Fruit fly (Drosophila melanogaster) whole organism, adult: ENCODE measurements around the gene Ctr1C.

Source experiments
- CG11617 ChIP-seq: fragments of 200-800 bp; sonication (Bioruptor generic); optimal IDR thresholded peaks from 2 replicates; lab custom pipeline; 2017; ENCODE audit warnings: mild to moderate bottlenecking, missing biosample characterization, missing genetic modification reagents, missing genetic modification characterization
- CG12768 ChIP-seq: fragments of 200-800 bp; sonication (Bioruptor generic); optimal IDR thresholded peaks from 2 replicates; lab custom pipeline; 2017; ENCODE audit warnings: missing biosample characterization, missing genetic modification characterization, mild to moderate bottlenecking, moderate library complexity, missing genetic modification reagents
- CG14711 ChIP-seq: fragments of 200-800 bp; sonication (Bioruptor generic); optimal IDR thresholded peaks from 2 replicates; lab custom pipeline; 2018; ENCODE audit warnings: missing biosample characterization, mild to moderate bottlenecking, missing genetic modification characterization, moderate library complexity
- CG33017 ChIP-seq: fragments of 200-800 bp; sonication (Bioruptor generic); optimal IDR thresholded peaks from 2 replicates; lab custom pipeline; 2018; ENCODE audit warnings: missing biosample characterization, mild to moderate bottlenecking, missing genetic modification characterization, moderate library complexity
- CG5204 ChIP-seq: fragments of 200-800 bp; sonication (Bioruptor generic); optimal IDR thresholded peaks from 2 replicates; lab custom pipeline; 2016; ENCODE audit warnings: missing biosample characterization, missing genetic modification characterization
- CG7101 ChIP-seq: fragments of 200-800 bp; sonication (Bioruptor generic); optimal IDR thresholded peaks from 2 replicates; lab custom pipeline; 2018; ENCODE audit warnings: missing biosample characterization, mild to moderate bottlenecking, missing genetic modification characterization, moderate library complexity
- Crg-1 ChIP-seq: fragments of 200-800 bp; sonication (Bioruptor generic); optimal IDR thresholded peaks from 2 replicates; lab custom pipeline; 2016; ENCODE audit warnings: missing biosample characterization, missing genetic modification characterization
- Mnt ChIP-seq: fragments of 200-800 bp; sonication (Bioruptor generic); optimal IDR thresholded peaks from 2 replicates; lab custom pipeline; 2016; ENCODE audit warnings: missing biosample characterization, mild to moderate bottlenecking, missing genetic modification characterization
- kay ChIP-seq: fragments of 200-800 bp; sonication (Bioruptor generic); peaks from one replicate; lab custom pipeline; 2016; ENCODE audit warnings: missing biosample characterization, missing genetic modification characterization, borderline replicate concordance
- ovo ChIP-seq: fragments of 200-800 bp; sonication (Bioruptor generic); optimal IDR thresholded peaks from 2 replicates; lab custom pipeline; 2016; ENCODE audit warnings: missing biosample characterization, missing genetic modification characterization

- TF ChIP-seq kay (GFP tag; lab: Kevin White, UChicago): no peak
- no peak for TF ChIP-seq ovo (GFP tag; lab: Kevin White, UChicago)
- no peak for TF ChIP-seq Crg-1 (GFP tag; lab: Kevin White, UChicago)
- no peak for TF ChIP-seq CG12768 (GFP tag; lab: Kevin White, UChicago)
- no peak for TF ChIP-seq CG33017 (tag; lab: Kevin White, UChicago)
- TF ChIP-seq Mnt (GFP tag; lab: Kevin White, UChicago): no peak
- no peak for TF ChIP-seq CG11617 (GFP tag; lab: Kevin White, UChicago)
- no peak for TF ChIP-seq CG7101 (tag; lab: Kevin White, UChicago)
- TF ChIP-seq CG14711: no peak
- TF ChIP-seq CG5204 (GFP tag; lab: Kevin White, UChicago): no peak
Measured at dm6 chr3R:30923581-30923980, 40.5 kb downstream of the Ctr1C start.
